Worm (Caenorhabditis elegans): ENCODE data around the gene Y39B6A.41.

DNA sequence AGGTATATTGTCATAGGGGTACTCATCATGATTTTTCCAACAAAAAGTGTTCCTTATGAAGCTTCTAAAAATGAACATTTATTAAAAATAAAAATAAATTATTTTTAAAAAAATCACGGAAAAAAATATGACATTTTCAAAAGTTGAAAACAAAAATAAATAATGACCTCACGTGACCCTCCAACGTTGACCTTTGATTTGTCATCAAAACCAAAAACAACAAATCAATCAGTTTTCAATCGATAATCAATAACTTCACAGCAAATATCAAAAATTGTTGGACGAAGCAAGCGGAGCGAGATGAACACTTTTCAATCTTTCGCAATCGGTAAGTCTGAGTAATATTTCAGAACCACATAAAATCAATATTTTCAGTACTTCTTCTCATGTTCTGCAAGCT lies 37.4 kb downstream of the Y39B6A.41 start, which contains the start of gene Y80D3A.8:
- TF ChIP-seq dao-5 (tag; optimal IDR thresholded peaks at IDR 0.05) (no peak), him-1 (tag; optimal IDR thresholded peaks at IDR 0.05) (no peak)
